Fruit fly (Drosophila melanogaster): ENCODE measurements around the gene CG31550.
A peak's percentile ranks its signal among the peaks of the same experiment; 100 is the strongest.

Gene CG31550

DNA sequence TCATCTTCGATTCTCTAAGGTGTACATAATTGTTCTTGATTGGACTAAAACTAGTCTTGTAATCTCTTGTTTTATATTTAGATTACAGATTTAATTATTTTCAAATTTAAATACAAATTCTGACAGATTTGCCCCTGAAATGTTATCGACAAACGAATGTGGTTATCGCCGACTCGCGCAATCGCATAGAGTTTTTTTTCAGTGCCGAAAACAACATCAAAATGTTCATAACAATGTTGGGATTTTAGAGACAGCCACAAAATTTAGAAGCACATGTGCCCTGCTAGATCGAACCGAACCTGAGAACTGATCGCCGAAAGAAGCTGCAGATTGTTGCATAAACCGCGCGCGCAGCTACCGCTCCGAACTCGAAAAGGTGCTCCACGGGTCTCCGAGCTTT, 17.7 kb upstream of the CG31550 start, which contains the start of gene POLDIP2 (continued):
- no peak for TF ChIP-seq fu2 (GFP tag; optimal IDR thresholded peaks at IDR 0.05)
- no peak for TF ChIP-seq CG13296 (GFP tag; optimal IDR thresholded peaks at IDR 0.05)
- TF ChIP-seq odd (GFP tag; optimal IDR thresholded peaks at IDR 0.05), result no peak
- TF ChIP-seq Antp (GFP tag; optimal IDR thresholded peaks at IDR 0.05), result no peak
- no peak for TF ChIP-seq kni (GFP tag; optimal IDR thresholded peaks at IDR 0.05)
- no peak for TF ChIP-seq Mrtf (GFP tag; IDR thresholded peaks at IDR 0.05)
- TF ChIP-seq Dll (GFP tag; IDR thresholded peaks at IDR 0.05; ENCODE audit: partially characterized antibody), result 0 out of 4 replicates have a peak, but pooled peaks have one; percentile 13
- no peak for TF ChIP-seq sr (GFP tag; IDR thresholded peaks at IDR 0.05)
- TF ChIP-seq bsh (GFP tag; optimal IDR thresholded peaks at IDR 0.05), result no peak
- TF ChIP-seq CG43689 (GFP tag; IDR thresholded peaks at IDR 0.05), result no peak
- no peak for TF ChIP-seq CG4282 (GFP tag; optimal IDR thresholded peaks at IDR 0.05)
- no peak for TF ChIP-seq zfh1 (GFP tag; IDR thresholded peaks at IDR 0.05)
- TF ChIP-seq Usf (GFP tag; optimal IDR thresholded peaks at IDR 0.05), result no peak
- no peak for TF ChIP-seq CG10654 (GFP tag; optimal IDR thresholded peaks at IDR 0.05)
- no peak for TF ChIP-seq CG6791 (GFP tag; IDR thresholded peaks at IDR 0.05; ENCODE audit: partially characterized antibody)
- peak; percentile 64 for TF ChIP-seq Dref (GFP tag; IDR thresholded peaks at IDR 0.05)
- peak; percentile 34 for TF ChIP-seq pzg (GFP tag; optimal IDR thresholded peaks at IDR 0.05)
- TF ChIP-seq Doc3 (GFP tag; IDR thresholded peaks at IDR 0.05; ENCODE audit: partially characterized antibody), result no peak
- no peak for TF ChIP-seq Hmr (GFP tag; optimal IDR thresholded peaks at IDR 0.05)
- peak; percentile 81 for TF ChIP-seq Med (GFP tag)
- no peak for TF ChIP-seq CG6254 (GFP tag; optimal IDR thresholded peaks at IDR 0.05)
- no peak for TF ChIP-seq CG1832 (GFP tag; optimal IDR thresholded peaks at IDR 0.05)
- TF ChIP-seq NfI (GFP tag; optimal IDR thresholded peaks at IDR 0.05), result peak; percentile 16
- TF ChIP-seq az2 (GFP tag; optimal IDR thresholded peaks at IDR 0.05), result no peak
- TF ChIP-seq CG10209 (GFP tag; optimal IDR thresholded peaks at IDR 0.05), result peak; percentile 91
- peak; percentile 98 for TF ChIP-seq zf30C (GFP tag; optimal IDR thresholded peaks at IDR 0.05)
- TF ChIP-seq ems (GFP tag; optimal IDR thresholded peaks at IDR 0.05), result no peak
- no peak for TF ChIP-seq twi (tag; optimal IDR thresholded peaks at IDR 0.05)
- no peak for TF ChIP-seq NFAT (GFP tag; IDR thresholded peaks at IDR 0.05)
- TF ChIP-seq Scr (GFP tag; IDR thresholded peaks at IDR 0.05; ENCODE audit: partially characterized antibody), result no peak
- no peak for TF ChIP-seq CG6683 (GFP tag; optimal IDR thresholded peaks at IDR 0.05)
- peak; percentile 96 for TF ChIP-seq CG2116 (GFP tag; optimal IDR thresholded peaks at IDR 0.05)
- no peak for TF ChIP-seq CHES-1-like (GFP tag; optimal IDR thresholded peaks at IDR 0.05)
- TF ChIP-seq Nf-YC (tag; optimal IDR thresholded peaks at IDR 0.05), result no peak
- TF ChIP-seq CG2202 (tag; optimal IDR thresholded peaks at IDR 0.05), result no peak
- no peak for TF ChIP-seq C15 (GFP tag; IDR thresholded peaks at IDR 0.05)
- TF ChIP-seq ftz-f1 (GFP tag; optimal IDR thresholded peaks at IDR 0.05), result peak; percentile 9
- no peak for TF ChIP-seq CG3163 (GFP tag; optimal IDR thresholded peaks at IDR 0.05)
- peak; percentile 5 for TF ChIP-seq CG7987 (GFP tag; optimal IDR thresholded peaks at IDR 0.05)
- TF ChIP-seq CG6654 (GFP tag; optimal IDR thresholded peaks at IDR 0.05), result no peak
- no peak for TF ChIP-seq Sry-δ (GFP tag; optimal IDR thresholded peaks at IDR 0.05)
- peak; percentile 42 for TF ChIP-seq CG4617 (GFP tag; optimal IDR thresholded peaks at IDR 0.05; ENCODE audit: borderline replicate concordance)
- no peak for TF ChIP-seq CG33557 (GFP tag; optimal IDR thresholded peaks at IDR 0.05)
- peak; percentile 42 for TF ChIP-seq CG15514 (GFP tag; optimal IDR thresholded peaks at IDR 0.05)
- TF ChIP-seq Bdp1 (GFP tag; optimal IDR thresholded peaks at IDR 0.05), result no peak
- TF ChIP-seq nerfin-1 (tag; optimal IDR thresholded peaks at IDR 0.05), result no peak
- peak; percentile 32 for TF ChIP-seq D19A (tag; optimal IDR thresholded peaks at IDR 0.05)
- 0 out of 2 replicates have a peak, but pooled peaks have one; percentile 26 for TF ChIP-seq Rfx (GFP tag; IDR thresholded peaks at IDR 0.05)
- TF ChIP-seq hbn (GFP tag; IDR thresholded peaks at IDR 0.05; ENCODE audit: partially characterized antibody), result no peak
- peak; percentile 5 for TF ChIP-seq CG17359 (tag; optimal IDR thresholded peaks at IDR 0.05)

Measured in whole organism, embryonic.